Fruit fly (Drosophila melanogaster) whole organism, embryonic: ENCODE measurements around the gene alpha-Man-Ia.

Experiments
- B-H2 ChIP-seq: fragments of 200-800 bp; sonication (Bioruptor generic); optimal IDR thresholded peaks from 2 replicates; lab custom pipeline; 2018; ENCODE audit warnings: missing biosample characterization, mild to moderate bottlenecking, missing genetic modification characterization
- BtbVII ChIP-seq: fragments of 200-800 bp; sonication (Bioruptor generic); optimal IDR thresholded peaks from 3 replicates; lab custom pipeline; 2017; ENCODE audit warnings: missing biosample characterization, mild to moderate bottlenecking, missing genetic modification characterization
- CG10147 ChIP-seq: fragments of 200-800 bp; sonication (Bioruptor generic); optimal IDR thresholded peaks from 2 replicates; lab custom pipeline; 2019; ENCODE audit warnings: missing biosample characterization, mild to moderate bottlenecking, missing genetic modification characterization, moderate library complexity
- CG10431 ChIP-seq: fragments of 200-800 bp; sonication (Bioruptor generic); optimal IDR thresholded peaks from 3 replicates; lab custom pipeline; 2018; ENCODE audit warnings: missing biosample characterization, mild to moderate bottlenecking, missing genetic modification characterization
- CG10654 ChIP-seq: fragments of 200-800 bp; sonication (Bioruptor generic); optimal IDR thresholded peaks from 2 replicates; lab custom pipeline; 2016; ENCODE audit warnings: missing biosample characterization, missing genetic modification characterization
- CG1233 ChIP-seq: fragments of 200-800 bp; sonication (Bioruptor generic); optimal IDR thresholded peaks from 4 replicates; lab custom pipeline; 2018; ENCODE audit warnings: missing biosample characterization, mild to moderate bottlenecking, missing genetic modification characterization
- CG12942 ChIP-seq: fragments of 200-800 bp; sonication (Bioruptor generic); optimal IDR thresholded peaks from 3 replicates; lab custom pipeline; 2016; ENCODE audit warnings: missing biosample characterization, missing genetic modification characterization
- CG13123 ChIP-seq: fragments of 200-800 bp; sonication (Bioruptor generic); optimal IDR thresholded peaks from 2 replicates; lab custom pipeline; 2016; ENCODE audit warnings: missing biosample characterization, missing genetic modification characterization
- CG13296 ChIP-seq: fragments of 200-800 bp; sonication (Bioruptor generic); optimal IDR thresholded peaks from 3 replicates; lab custom pipeline; 2018; ENCODE audit warnings: missing biosample characterization, mild to moderate bottlenecking, missing genetic modification characterization
- CG14441 ChIP-seq: fragments of 200-800 bp; sonication (Bioruptor generic); IDR thresholded peaks from 2 replicates; pipeline ENCODE4 v1.3.6; 2022; ENCODE audit warnings: missing biosample characterization, missing genetic modification characterization
- CG15696 ChIP-seq: fragments of 200-800 bp; sonication (Bioruptor generic); optimal IDR thresholded peaks from 2 replicates; lab custom pipeline; 2019; ENCODE audit warnings: missing biosample characterization, mild to moderate bottlenecking, missing genetic modification characterization, moderate library complexity
- CG1602 ChIP-seq: fragments of 200-800 bp; sonication (Bioruptor generic); optimal IDR thresholded peaks from 3 replicates; lab custom pipeline; 2016; ENCODE audit warnings: missing biosample characterization, missing genetic modification characterization
- CG1603 ChIP-seq: fragments of 200-800 bp; sonication (Bioruptor generic); optimal IDR thresholded peaks from 2 replicates; lab custom pipeline; 2019; ENCODE audit warnings: missing biosample characterization, mild to moderate bottlenecking, missing genetic modification characterization, moderate library complexity
- CG16779 ChIP-seq: fragments of 200-800 bp; sonication (Bioruptor generic); IDR thresholded peaks from 2 replicates; pipeline ENCODE4 v1.3.6; 2022; ENCODE audit warnings: missing biosample characterization, missing genetic modification characterization
- CG17359 ChIP-seq: fragments of 200-800 bp; sonication (Bioruptor generic); optimal IDR thresholded peaks from 3 replicates; lab custom pipeline; 2018; ENCODE audit warnings: missing biosample characterization, mild to moderate bottlenecking, missing genetic modification characterization, moderate library complexity
- CG1792 ChIP-seq: fragments of 200-800 bp; sonication (Bioruptor generic); optimal IDR thresholded peaks from 2 replicates; lab custom pipeline; 2016; ENCODE audit warnings: missing biosample characterization, missing genetic modification characterization
- CG18262 ChIP-seq: fragments of 200-800 bp; optimal IDR thresholded peaks from 3 replicates; lab custom pipeline; 2019; ENCODE audit warnings: missing biosample characterization, mild to moderate bottlenecking, missing genetic modification characterization, moderate library complexity
- CG1832 ChIP-seq: fragments of 200-800 bp; sonication (Bioruptor generic); optimal IDR thresholded peaks from 2 replicates; lab custom pipeline; 2017; ENCODE audit warnings: missing biosample characterization, mild to moderate bottlenecking, missing genetic modification characterization, inconsistent platforms
- CG2116 ChIP-seq: fragments of 200-800 bp; sonication (Bioruptor generic); optimal IDR thresholded peaks from 3 replicates; lab custom pipeline; 2018; ENCODE audit warnings: missing biosample characterization, mild to moderate bottlenecking, missing genetic modification characterization
- CG2129 ChIP-seq: fragments of 200-800 bp; sonication (Bioruptor generic); IDR thresholded peaks from 2 replicates; pipeline ENCODE4 v1.3.6; 2022; ENCODE audit warnings: missing biosample characterization, missing genetic modification characterization; ENCODE audit not compliant: partially characterized antibody
- CG3407 ChIP-seq: fragments of 200-800 bp; sonication (Bioruptor generic); optimal IDR thresholded peaks from 2 replicates; lab custom pipeline; 2018; ENCODE audit warnings: missing biosample characterization, mild to moderate bottlenecking, missing genetic modification characterization
- CG3995 ChIP-seq: fragments of 200-800 bp; sonication (Bioruptor generic); optimal IDR thresholded peaks from 3 replicates; lab custom pipeline; 2016; ENCODE audit warnings: missing biosample characterization, missing genetic modification characterization
- CG4617 ChIP-seq: fragments of 200-800 bp; sonication (Bioruptor generic); optimal IDR thresholded peaks from 3 replicates; lab custom pipeline; 2016; ENCODE audit warnings: missing biosample characterization, missing genetic modification characterization, borderline replicate concordance
- CG7556 ChIP-seq: fragments of 200-800 bp; sonication (Bioruptor generic); optimal IDR thresholded peaks from 2 replicates; lab custom pipeline; 2017; ENCODE audit warnings: missing biosample characterization, mild to moderate bottlenecking, missing genetic modification characterization
- CG7963 ChIP-seq: fragments of 200-800 bp; sonication (Bioruptor generic); IDR thresholded peaks from 3 replicates; pipeline ENCODE4 v1.3.6; 2022; ENCODE audit warnings: missing biosample characterization, missing genetic modification characterization; ENCODE audit not compliant: partially characterized antibody
- CG8359 ChIP-seq: fragments of 200-800 bp; sonication (Bioruptor generic); optimal IDR thresholded peaks from 2 replicates; lab custom pipeline; 2017; ENCODE audit warnings: missing biosample characterization, mild to moderate bottlenecking, missing genetic modification characterization, borderline replicate concordance
- CG8478 ChIP-seq: fragments of >200 bp; optimal IDR thresholded peaks from 2 replicates; lab custom pipeline; 2018
- CG9932 ChIP-seq: fragments of 200-800 bp; sonication (Bioruptor generic); IDR thresholded peaks from 2 replicates; pipeline ENCODE4 v1.3.6; 2022; ENCODE audit warnings: missing biosample characterization, missing genetic modification characterization
- D ChIP-seq, 2 experiments: fragments of 200-800 bp in 1 of 2; fragments of >200 bp in 1 of 2; sonication (Bioruptor generic) in 1 of 2; optimal IDR thresholded peaks; 2 replicates in 1 of 2; 3 replicates in 1 of 2; lab custom pipeline; 2017; ENCODE audit warnings: mild to moderate bottlenecking in 1 of 2, missing biosample characterization in 1 of 2, missing genetic modification characterization in 1 of 2, missing genetic modification reagents in 1 of 2
- HLHmδ ChIP-seq: fragments of 200-800 bp; sonication (Bioruptor generic); optimal IDR thresholded peaks from 2 replicates; lab custom pipeline; 2018; ENCODE audit warnings: missing biosample characterization, mild to moderate bottlenecking, missing genetic modification characterization, moderate library complexity
- Hmr ChIP-seq: fragments of 200-800 bp; sonication (Bioruptor generic); optimal IDR thresholded peaks from 3 replicates; lab custom pipeline; 2017; ENCODE audit warnings: mild to moderate bottlenecking, missing biosample characterization, missing genetic modification reagents, missing genetic modification characterization
- Lpt ChIP-seq: fragments of >200 bp; optimal IDR thresholded peaks from 2 replicates; lab custom pipeline; 2018; ENCODE audit warnings: missing biosample characterization, missing genetic modification characterization
- Max ChIP-seq: fragments of 200-800 bp; sonication (Bioruptor generic); optimal IDR thresholded peaks from 2 replicates; lab custom pipeline; 2016; ENCODE audit warnings: missing biosample characterization, mild to moderate bottlenecking, missing genetic modification characterization
- NC2β ChIP-seq: fragments of 200-800 bp; sonication (Bioruptor generic); optimal IDR thresholded peaks from 2 replicates; lab custom pipeline; 2016; ENCODE audit warnings: missing biosample characterization, missing genetic modification characterization
- Nf-YB ChIP-seq: fragments of 200-800 bp; sonication (Bioruptor generic); optimal IDR thresholded peaks from 3 replicates; lab custom pipeline; 2019; ENCODE audit warnings: missing biosample characterization, mild to moderate bottlenecking, missing genetic modification characterization, moderate library complexity
- Opbp ChIP-seq: fragments of 200-800 bp; sonication (Bioruptor generic); IDR thresholded peaks from 3 replicates; pipeline ENCODE4 v1.3.6; 2022; ENCODE audit warnings: missing biosample characterization, missing genetic modification characterization; ENCODE audit not compliant: partially characterized antibody
- PHDP ChIP-seq: fragments of 200-800 bp; sonication (Bioruptor generic); optimal IDR thresholded peaks from 3 replicates; lab custom pipeline; 2018; ENCODE audit warnings: missing biosample characterization, mild to moderate bottlenecking, missing genetic modification characterization, moderate library complexity
- Sox102F ChIP-seq: fragments of 200-800 bp; sonication (Bioruptor generic); optimal IDR thresholded peaks from 2 replicates; lab custom pipeline; 2018; ENCODE audit warnings: missing biosample characterization, mild to moderate bottlenecking, missing genetic modification characterization, moderate library complexity
- Sry-β ChIP-seq: fragments of 200-800 bp; sonication (Bioruptor generic); optimal IDR thresholded peaks from 2 replicates; lab custom pipeline; 2018; ENCODE audit warnings: missing biosample characterization, mild to moderate bottlenecking, missing genetic modification characterization, moderate library complexity
- cas ChIP-seq: fragments of 200-800 bp; sonication (Bioruptor generic); IDR thresholded peaks from 2 replicates; pipeline ENCODE4 v1.3.6; 2022; ENCODE audit warnings: missing biosample characterization, missing genetic modification characterization
- corto ChIP-seq: fragments of 200-800 bp; sonication (Bioruptor generic); optimal IDR thresholded peaks from 2 replicates; lab custom pipeline; 2016; ENCODE audit warnings: missing biosample characterization, mild to moderate bottlenecking, missing genetic modification characterization, moderate library complexity
- disco-r ChIP-seq: fragments of 200-800 bp; sonication (Bioruptor generic); optimal IDR thresholded peaks from 2 replicates; lab custom pipeline; 2016; ENCODE audit warnings: missing biosample characterization, missing genetic modification characterization
- dmrt11E ChIP-seq: fragments of 200-800 bp; sonication (Bioruptor generic); optimal IDR thresholded peaks from 3 replicates; lab custom pipeline; 2018; ENCODE audit warnings: missing biosample characterization, mild to moderate bottlenecking, missing genetic modification characterization, moderate library complexity
- hb ChIP-seq: fragments of 200-800 bp; sonication (Bioruptor generic); IDR thresholded peaks from 3 replicates; pipeline ENCODE4 v1.3.6; 2022; ENCODE audit warnings: missing biosample characterization, missing genetic modification characterization; ENCODE audit not compliant: partially characterized antibody
- mirr ChIP-seq: fragments of 200-800 bp; sonication (Bioruptor generic); optimal IDR thresholded peaks from 3 replicates; lab custom pipeline; 2018; ENCODE audit warnings: missing biosample characterization, mild to moderate bottlenecking, missing genetic modification characterization
- stc ChIP-seq: fragments of 200-800 bp; sonication (Bioruptor generic); IDR thresholded peaks from 2 replicates; pipeline ENCODE4 v1.3.6; 2022; ENCODE audit warnings: missing biosample characterization, missing genetic modification characterization
- twi ChIP-seq: fragments of 200-800 bp; optimal IDR thresholded peaks from 2 replicates; lab custom pipeline; 2019; ENCODE audit warnings: missing biosample characterization, mild to moderate bottlenecking, missing genetic modification characterization, moderate library complexity
- wek ChIP-seq: fragments of 200-800 bp; sonication (Bioruptor generic); optimal IDR thresholded peaks from 3 replicates; lab custom pipeline; 2018; ENCODE audit warnings: missing biosample characterization, mild to moderate bottlenecking, missing genetic modification characterization, moderate library complexity

alpha-Man-Ia gene

DNA sequence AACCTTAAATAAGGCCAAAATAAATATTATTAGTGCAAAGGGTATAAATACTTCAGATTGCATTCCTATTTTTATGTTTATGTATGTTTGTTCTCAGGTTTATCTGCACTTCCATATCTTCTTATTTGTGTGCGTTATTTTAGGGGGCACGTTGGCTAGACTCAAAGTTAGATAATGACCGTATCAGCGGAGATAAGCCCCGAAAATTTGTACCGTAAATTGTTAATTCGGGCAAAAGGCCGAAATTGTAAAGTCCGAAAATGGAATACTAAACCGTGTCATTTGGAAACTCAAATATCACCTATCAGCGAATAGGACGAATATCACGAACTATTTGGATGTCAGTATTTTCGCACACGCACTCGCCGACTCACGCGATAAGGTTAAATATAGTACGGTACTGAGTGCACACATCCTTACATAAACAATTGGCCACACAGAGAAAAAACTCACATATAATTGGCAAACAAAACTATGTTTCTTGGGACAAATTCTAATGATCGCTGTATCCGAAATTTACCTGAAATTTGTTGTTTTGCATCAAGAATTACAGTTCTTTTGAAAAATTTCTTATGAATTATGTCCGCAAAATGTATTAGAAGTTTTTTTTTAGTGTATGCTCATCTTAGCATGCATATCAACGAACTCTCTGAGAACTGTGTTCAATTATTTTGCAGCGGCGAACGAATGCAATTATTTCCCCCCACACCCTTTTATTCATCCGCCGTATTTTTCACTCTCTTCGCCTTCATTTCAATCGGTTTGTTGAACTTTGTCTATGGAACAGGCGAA is 62.4 kb downstream of the alpha-Man-Ia start, which contains the start of gene Hk (continued):
- no peak for TF ChIP-seq CG18262 (tag; lab: Kevin White, UChicago)
- no peak for TF ChIP-seq NC2β (GFP tag; lab: Kevin White, UChicago)
- 0 out of 2 replicates have a peak, but pooled peaks have one; percentile 42 for TF ChIP-seq CG14441 (GFP tag; lab: Robert Waterston, UW)
- TF ChIP-seq CG9932 (GFP tag; lab: Robert Waterston, UW), result peak; percentile 21; the same call in 1 of the 2 replicates
- TF ChIP-seq wek (GFP tag; lab: Kevin White, UChicago), result no peak
- TF ChIP-seq CG17359 (tag; lab: Kevin White, UChicago), result no peak
- TF ChIP-seq CG8359 (GFP tag; lab: Kevin White, UChicago), result no peak
- TF ChIP-seq CG2116 (GFP tag; lab: Kevin White, UChicago), result no peak
- TF ChIP-seq CG1832 (GFP tag; lab: Kevin White, UChicago), result no peak
- TF ChIP-seq CG3995 (GFP tag; lab: Kevin White, UChicago), result peak; percentile 12
- TF ChIP-seq corto (GFP tag; lab: Kevin White, UChicago), result peak; percentile 16
- TF ChIP-seq CG13123 (GFP tag; lab: Kevin White, UChicago), result no peak
- TF ChIP-seq HLHmδ (GFP tag; lab: Kevin White, UChicago), result no peak
- TF ChIP-seq Nf-YB (GFP tag; lab: Kevin White, UChicago), result no peak
- TF ChIP-seq CG1602 (GFP tag; lab: Kevin White, UChicago), result peak; percentile 3
- TF ChIP-seq cas (GFP tag; lab: Robert Waterston, UW), result no peak
- no peak for TF ChIP-seq Opbp (GFP tag; lab: Robert Waterston, UW)
- no peak for TF ChIP-seq D (optimal IDR thresholded peaks at IDR 0.05; lab: Kevin White, UChicago)
- peak; percentile 3 for TF ChIP-seq D (GFP tag; optimal IDR thresholded peaks at IDR 0.05; lab: Kevin White, UChicago)
- no peak for TF ChIP-seq CG10147
- peak; percentile 69 for TF ChIP-seq mirr (GFP tag; lab: Kevin White, UChicago)
- no peak for TF ChIP-seq CG10654
- TF ChIP-seq CG7556 (GFP tag; lab: Kevin White, UChicago), result peak; percentile 3
- peak; percentile 12 for TF ChIP-seq BtbVII (GFP tag; lab: Kevin White, UChicago)
- no peak for TF ChIP-seq Sry-β (GFP tag; lab: Kevin White, UChicago)
- no peak for TF ChIP-seq CG13296 (GFP tag; lab: Kevin White, UChicago)
- TF ChIP-seq Max (GFP tag; lab: Kevin White, UChicago), result no peak
- TF ChIP-seq CG10431 (GFP tag; lab: Kevin White, UChicago), result no peak
- no peak for TF ChIP-seq stc (GFP tag; lab: Robert Waterston, UW)
- no peak for TF ChIP-seq CG7963
- no peak for TF ChIP-seq CG12942 (GFP tag; lab: Kevin White, UChicago)
- TF ChIP-seq CG1233 (GFP tag; lab: Kevin White, UChicago), result no peak
- no peak for TF ChIP-seq disco-r (GFP tag; lab: Kevin White, UChicago)
- TF ChIP-seq CG3407 (GFP tag; lab: Kevin White, UChicago), result no peak
- no peak for TF ChIP-seq CG15696 (tag; lab: Kevin White, UChicago)
- no peak for TF ChIP-seq B-H2 (GFP tag; lab: Kevin White, UChicago)
- TF ChIP-seq hb, result no peak
- TF ChIP-seq Lpt (GFP tag; lab: Kevin White, UChicago), result no peak
- peak; percentile 26 for TF ChIP-seq dmrt11E (tag; lab: Kevin White, UChicago)
- no peak for TF ChIP-seq CG2129 (GFP tag; lab: Robert Waterston, UW)
- TF ChIP-seq CG16779 (GFP tag; lab: Robert Waterston, UW), result no peak
- TF ChIP-seq Hmr, result peak; percentile 58
- no peak for TF ChIP-seq twi
- no peak for TF ChIP-seq CG1792
- no peak for TF ChIP-seq CG8478 (lab: Kevin White, UChicago)
- no peak for TF ChIP-seq CG4617 (GFP tag; lab: Kevin White, UChicago)
- TF ChIP-seq CG1603 (tag; lab: Kevin White, UChicago), result peak; percentile 15
- TF ChIP-seq PHDP, result peak; percentile 40
- TF ChIP-seq Sox102F (GFP tag; lab: Kevin White, UChicago), result peak; percentile 38
